Worm (Caenorhabditis elegans): Measurements from ENCODE around the gene smf-2.
A peak's percentile ranks its signal among the peaks of the same experiment; 100 is the strongest.

Gene smf-2

ce11 chrX:6671717-6672116 lies 46.8 kb downstream of the smf-2 start:
- TF ChIP-seq blmp-1 (tag; optimal IDR thresholded peaks at IDR 0.05) = peak; percentile 44
- peak; percentile 17 for TF ChIP-seq lin-14 (GFP tag; optimal IDR thresholded peaks at IDR 0.05)
- TF ChIP-seq mep-1 (tag; optimal IDR thresholded peaks at IDR 0.05) = no peak
- TF ChIP-seq aha-1 (tag; optimal IDR thresholded peaks at IDR 0.05) = no peak
- peak; percentile 48 for TF ChIP-seq nhr-85 (tag)
- TF ChIP-seq efl-1 (optimal IDR thresholded peaks at IDR 0.05) = no peak
- peak in 1 of 2 experiments; percentile 6 for TF ChIP-seq efl-1 (GFP tag; optimal IDR thresholded peaks at IDR 0.05 in 1 of 2)
- TF ChIP-seq nhr-28 (tag; optimal IDR thresholded peaks at IDR 0.05) = no peak
- no peak for TF ChIP-seq unc-98 (GFP tag; IDR thresholded peaks at IDR 0.05)
- no peak for TF ChIP-seq nhr-20 (tag; optimal IDR thresholded peaks at IDR 0.05)
- TF ChIP-seq skn-1 (tag; optimal IDR thresholded peaks at IDR 0.05) = no peak
- no peak for TF ChIP-seq hlh-17 (GFP tag; optimal IDR thresholded peaks at IDR 0.05; ENCODE audit: borderline replicate concordance)

- TF ChIP-seq nhr-85 (tag) (peak; percentile 83), ceh-63 (GFP tag; optimal IDR thresholded peaks at IDR 0.05) (no peak), blmp-1 (tag; optimal IDR thresholded peaks at IDR 0.05) (peak; percentile 12)
Measured at ce11 chrX:6669366-6669765, 49.1 kb downstream of the smf-2 start.

DNA sequence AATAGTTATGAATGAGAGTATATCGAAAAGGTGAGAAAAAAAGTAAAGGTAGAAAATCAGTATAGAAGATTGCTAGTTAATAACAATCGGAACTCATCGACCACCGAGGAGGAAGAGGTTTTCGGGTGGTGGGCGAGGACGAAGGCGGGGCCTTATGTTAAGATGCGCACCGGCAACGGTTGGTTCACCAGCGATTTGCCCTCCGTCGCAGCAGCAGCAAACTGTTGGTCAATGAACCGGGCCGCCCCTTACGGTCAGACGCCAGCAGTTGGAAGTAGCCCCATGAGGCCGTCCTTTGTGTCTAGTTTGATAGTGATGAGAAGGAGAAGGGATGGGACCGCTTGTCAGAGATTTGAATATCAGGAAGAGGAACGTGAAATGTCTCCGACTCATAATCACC lies 49.6 kb downstream of the smf-2 start, which contains the start of gene nhr-137:
Gene nhr-137, minus strand, starts transcription at position 101 of the 400 bp plus-strand sequence.
- no peak for TF ChIP-seq ama-1 (optimal IDR thresholded peaks at IDR 0.05)
- TF ChIP-seq efl-1 (optimal IDR thresholded peaks at IDR 0.05) = no peak
- TF ChIP-seq efl-1 (GFP tag; optimal IDR thresholded peaks at IDR 0.05 in 1 of 2) = peak in 1 of 2 experiments; percentile 37

ce11 chrX:6667468-6667867 lies 51.0 kb downstream of the smf-2 start:
- TF ChIP-seq unc-62 (GFP tag; optimal IDR thresholded peaks at IDR 0.05) (no peak), elt-2 (tag; optimal IDR thresholded peaks at IDR 0.05) (peak; percentile 22)
